Worm (Caenorhabditis elegans) whole organism, L1 larva: ENCODE measurements around the gene sdz-19.

Experiments used
- C04F5.9 ChIP-seq: sonication (generic microtip); optimal IDR thresholded peaks from 2 replicates; lab custom pipeline; 2016; ENCODE audit warnings: missing genetic modification characterization, missing compliant biosample characterization
- C34B4.2 ChIP-seq: sonication (generic microtip); optimal IDR thresholded peaks from 2 replicates; lab custom pipeline; 2017; ENCODE audit warnings: mild to moderate bottlenecking, missing genetic modification characterization, missing compliant biosample characterization
- aha-1 ChIP-seq: fragments of 150-350 bp; optimal IDR thresholded peaks from 2 replicates; lab custom pipeline; 2014; ENCODE audit warnings: missing biosample characterization, missing genetic modification characterization
- ama-1 ChIP-seq: fragments of 150-350 bp; optimal IDR thresholded peaks from 2 replicates; lab custom pipeline; 2014
- blmp-1 ChIP-seq: fragments of 150-350 bp; optimal IDR thresholded peaks from 2 replicates; lab custom pipeline; 2014; ENCODE audit warnings: missing biosample characterization, missing genetic modification characterization
- ceh-88 ChIP-seq: fragments of 200-800 bp; sonication (Bioruptor generic); IDR thresholded peaks from 2 replicates; pipeline ENCODE4 v1.3.6; 2022; ENCODE audit warnings: missing genetic modification characterization, missing compliant biosample characterization
- ces-1 ChIP-seq: fragments of 150-350 bp; optimal IDR thresholded peaks from 2 replicates; lab custom pipeline; 2014; ENCODE audit warnings: missing biosample characterization, missing genetic modification reagents, missing genetic modification characterization
- dpl-1 ChIP-seq, 3 experiments: fragments of 150-350 bp in 2 of 3; sonication (generic microtip) in 1 of 3; optimal IDR thresholded peaks; 2 replicates each; lab custom pipeline; 2014 to 2017; ENCODE audit warnings: missing biosample characterization in 3 of 3, missing genetic modification characterization in 3 of 3, missing genetic modification reagents in 3 of 3
- dsc-1 ChIP-seq: sonication (generic microtip); optimal IDR thresholded peaks from 2 replicates; lab custom pipeline; 2016; ENCODE audit warnings: mild to moderate bottlenecking, missing genetic modification characterization, missing compliant biosample characterization
- efl-1 ChIP-seq, 4 experiments: fragments of 150-350 bp; optimal IDR thresholded peaks in 3 of 4; peaks in 1 of 4; 1 replicate in 1 of 4; 2 replicates in 3 of 4; lab custom pipeline; 2014; ENCODE audit warnings: missing biosample characterization in 2 of 4, missing genetic modification characterization in 2 of 4, missing genetic modification reagents in 2 of 4
- efl-3 ChIP-seq: fragments of 200-800 bp; sonication (Bioruptor generic); optimal IDR thresholded peaks from 2 replicates; lab custom pipeline; 2018; ENCODE audit warnings: mild to moderate bottlenecking, missing genetic modification characterization, missing compliant biosample characterization
- egl-13 ChIP-seq: sonication (generic microtip); optimal IDR thresholded peaks from 2 replicates; lab custom pipeline; 2016; ENCODE audit warnings: missing genotype, missing genetic modification reagents, missing genetic modification characterization, missing compliant biosample characterization
- egl-27 ChIP-seq, 2 experiments: fragments of 150-350 bp in 1 of 2; sonication (generic microtip); optimal IDR thresholded peaks; 3 replicates each; lab custom pipeline; 2017 to 2018; ENCODE audit warnings: missing biosample characterization in 2 of 2, missing genetic modification characterization in 2 of 2, missing genetic modification reagents in 2 of 2
- elt-2 ChIP-seq: sonication (generic microtip); optimal IDR thresholded peaks from 2 replicates; lab custom pipeline; 2016; ENCODE audit warnings: missing genetic modification characterization, mild to moderate bottlenecking, inconsistent platforms, missing compliant biosample characterization, missing genetic modification reagents
- fkh-10 ChIP-seq: sonication (generic microtip); optimal IDR thresholded peaks from 2 replicates; lab custom pipeline; 2017; ENCODE audit warnings: missing biosample characterization, missing genetic modification reagents, missing genetic modification characterization
- fkh-8 ChIP-seq: sonication (generic microtip); optimal IDR thresholded peaks from 2 replicates; lab custom pipeline; 2016; ENCODE audit warnings: mild to moderate bottlenecking, missing genetic modification characterization, missing compliant biosample characterization
- fos-1 ChIP-seq: fragments of 150-350 bp; optimal IDR thresholded peaks from 2 replicates; lab custom pipeline; 2014; ENCODE audit warnings: missing biosample characterization, missing genetic modification characterization
- grh-1 ChIP-seq: fragments of 200-800 bp; sonication (Bioruptor generic); IDR thresholded peaks from 2 replicates; pipeline ENCODE4 v1.3.6; 2022; ENCODE audit warnings: missing genetic modification reagents, missing genetic modification characterization, missing compliant biosample characterization
- hlh-17 ChIP-seq: fragments of 200-800 bp; sonication (Bioruptor generic); optimal IDR thresholded peaks from 2 replicates; lab custom pipeline; 2018; ENCODE audit warnings: missing genetic modification characterization, mild to moderate bottlenecking, missing compliant biosample characterization, moderate library complexity, borderline replicate concordance
- hpl-2 ChIP-seq: fragments of 150-350 bp; optimal IDR thresholded peaks from 2 replicates; lab custom pipeline; 2014; ENCODE audit warnings: missing biosample characterization, missing genetic modification reagents, missing genetic modification characterization
- lin-13 ChIP-seq: fragments of 150-350 bp; optimal IDR thresholded peaks from 2 replicates; lab custom pipeline; 2014; ENCODE audit warnings: missing biosample characterization, missing genetic modification reagents, missing genetic modification characterization
- lin-14 ChIP-seq: fragments of 200-800 bp; sonication (Bioruptor generic); optimal IDR thresholded peaks from 2 replicates; lab custom pipeline; 2018; ENCODE audit warnings: mild to moderate bottlenecking, missing genetic modification characterization, moderate library complexity, missing compliant biosample characterization
- lin-15B ChIP-seq: fragments of 150-350 bp; sonication (generic microtip); optimal IDR thresholded peaks from 3 replicates; lab custom pipeline; 2014; ENCODE audit warnings: missing biosample characterization, missing genetic modification characterization
- lin-35 ChIP-seq, 2 experiments: fragments of 150-350 bp; optimal IDR thresholded peaks; 2 replicates each; lab custom pipeline; 2014; ENCODE audit warnings: missing biosample characterization in 2 of 2, missing genetic modification characterization in 2 of 2, missing genetic modification reagents in 2 of 2
- lin-39 ChIP-seq: fragments of 150-350 bp; optimal IDR thresholded peaks from 2 replicates; lab custom pipeline; 2014; ENCODE audit warnings: missing biosample characterization, missing genetic modification reagents, missing genetic modification characterization
- lsy-2 ChIP-seq, 2 experiments: fragments of 150-350 bp; optimal IDR thresholded peaks; 2 replicates each; lab custom pipeline; 2014; ENCODE audit warnings: missing biosample characterization in 2 of 2, missing genetic modification characterization in 2 of 2
- mab-9 ChIP-seq: fragments of 200-800 bp; sonication (Bioruptor generic); IDR thresholded peaks from 2 replicates; pipeline ENCODE4 v1.3.6; 2022; ENCODE audit warnings: missing genetic modification reagents, missing genetic modification characterization, missing compliant biosample characterization
- mdl-1 ChIP-seq, 2 experiments: fragments of 150-350 bp; optimal IDR thresholded peaks; 2 replicates each; lab custom pipeline; 2014 to 2017; ENCODE audit warnings: missing biosample characterization in 2 of 2, missing genetic modification characterization in 2 of 2, inconsistent platforms in 1 of 2
- mef-2 ChIP-seq: fragments of 150-350 bp; optimal IDR thresholded peaks from 2 replicates; lab custom pipeline; 2014; ENCODE audit warnings: missing biosample characterization, missing genetic modification characterization
- mep-1 ChIP-seq: fragments of 150-350 bp; optimal IDR thresholded peaks from 2 replicates; lab custom pipeline; 2014; ENCODE audit warnings: missing biosample characterization, missing genetic modification characterization
- nhr-237 ChIP-seq: fragments of 150-350 bp; optimal IDR thresholded peaks from 2 replicates; lab custom pipeline; 2014; ENCODE audit warnings: missing biosample characterization, missing genetic modification characterization
- nhr-47 ChIP-seq: sonication (generic microtip); optimal IDR thresholded peaks from 2 replicates; lab custom pipeline; 2016; ENCODE audit warnings: mild to moderate bottlenecking, missing genetic modification characterization, moderate library complexity, missing compliant biosample characterization
- nhr-71 ChIP-seq: sonication (generic microtip); optimal IDR thresholded peaks from 2 replicates; lab custom pipeline; 2016; ENCODE audit warnings: mild to moderate bottlenecking, missing genetic modification characterization, moderate library complexity, missing compliant biosample characterization
- nhr-84 ChIP-seq: sonication (generic microtip); optimal IDR thresholded peaks from 2 replicates; lab custom pipeline; 2017; ENCODE audit warnings: missing biosample characterization, missing genetic modification characterization
- nhr-85 ChIP-seq: sonication (generic microtip); peaks from one replicate; lab custom pipeline; 2016; ENCODE audit warnings: missing genetic modification characterization, inconsistent platforms, missing compliant biosample characterization
- nhr-90 ChIP-seq: sonication (generic microtip); optimal IDR thresholded peaks from 2 replicates; lab custom pipeline; 2016; ENCODE audit warnings: mild to moderate bottlenecking, missing genetic modification characterization, missing compliant biosample characterization; ENCODE audit not compliant: poor library complexity
- pax-3 ChIP-seq: fragments of 200-800 bp; sonication (Bioruptor generic); optimal IDR thresholded peaks from 2 replicates; lab custom pipeline; 2018; ENCODE audit warnings: mild to moderate bottlenecking, missing genetic modification characterization, moderate library complexity, missing compliant biosample characterization
- rnt-1 ChIP-seq: sonication (generic microtip); optimal IDR thresholded peaks from 2 replicates; lab custom pipeline; 2016; ENCODE audit warnings: mild to moderate bottlenecking, missing genetic modification characterization, moderate library complexity, missing compliant biosample characterization
- skn-1 ChIP-seq: fragments of 150-350 bp; optimal IDR thresholded peaks from 2 replicates; lab custom pipeline; 2014; ENCODE audit warnings: missing biosample characterization, missing genetic modification characterization
- snu-23 ChIP-seq: sonication (generic microtip); optimal IDR thresholded peaks from 2 replicates; lab custom pipeline; 2016; ENCODE audit warnings: missing genetic modification characterization, missing compliant biosample characterization
- sox-4 ChIP-seq: sonication (generic microtip); optimal IDR thresholded peaks from 2 replicates; lab custom pipeline; 2016; ENCODE audit warnings: missing genetic modification characterization, missing compliant biosample characterization
- sptf-1 ChIP-seq: fragments of 150-350 bp; optimal IDR thresholded peaks from 2 replicates; lab custom pipeline; 2014; ENCODE audit warnings: missing biosample characterization, missing genetic modification characterization
- sup-37 ChIP-seq: fragments of 200-800 bp; sonication (Bioruptor generic); optimal IDR thresholded peaks from 2 replicates; lab custom pipeline; 2018; ENCODE audit warnings: mild to moderate bottlenecking, missing genetic modification characterization, missing compliant biosample characterization
- swsn-7 ChIP-seq: sonication (generic microtip); optimal IDR thresholded peaks from 2 replicates; lab custom pipeline; 2016; ENCODE audit warnings: missing genetic modification characterization, missing compliant biosample characterization
- tbx-2 ChIP-seq: sonication (generic microtip); optimal IDR thresholded peaks from 2 replicates; lab custom pipeline; 2016; ENCODE audit warnings: missing genetic modification characterization, missing compliant biosample characterization
- tlp-1 ChIP-seq: fragments of 150-350 bp; optimal IDR thresholded peaks from 2 replicates; lab custom pipeline; 2014; ENCODE audit warnings: missing biosample characterization, missing genetic modification characterization
- unc-130 ChIP-seq: fragments of 150-350 bp; optimal IDR thresholded peaks from 2 replicates; lab custom pipeline; 2017; ENCODE audit warnings: missing biosample characterization, missing genetic modification characterization, inconsistent platforms
- unc-30 ChIP-seq: sonication (generic microtip); optimal IDR thresholded peaks from 2 replicates; lab custom pipeline; 2017; ENCODE audit warnings: missing biosample characterization, missing genetic modification characterization
- unc-98 ChIP-seq: fragments of 200-800 bp; sonication (Bioruptor generic); IDR thresholded peaks from 2 replicates; pipeline ENCODE4 v1.3.6; 2022; ENCODE audit warnings: missing genetic modification characterization, missing compliant biosample characterization
- zag-1 ChIP-seq: fragments of 150-350 bp; optimal IDR thresholded peaks from 2 replicates; lab custom pipeline; 2014; ENCODE audit warnings: missing biosample characterization, missing genetic modification characterization
- zip-4 ChIP-seq: fragments of 200-800 bp; sonication (Bioruptor generic); optimal IDR thresholded peaks from 2 replicates; lab custom pipeline; 2018; ENCODE audit warnings: mild to moderate bottlenecking, missing genetic modification characterization, moderate library complexity, missing compliant biosample characterization

The sdz-19 gene

DNA sequence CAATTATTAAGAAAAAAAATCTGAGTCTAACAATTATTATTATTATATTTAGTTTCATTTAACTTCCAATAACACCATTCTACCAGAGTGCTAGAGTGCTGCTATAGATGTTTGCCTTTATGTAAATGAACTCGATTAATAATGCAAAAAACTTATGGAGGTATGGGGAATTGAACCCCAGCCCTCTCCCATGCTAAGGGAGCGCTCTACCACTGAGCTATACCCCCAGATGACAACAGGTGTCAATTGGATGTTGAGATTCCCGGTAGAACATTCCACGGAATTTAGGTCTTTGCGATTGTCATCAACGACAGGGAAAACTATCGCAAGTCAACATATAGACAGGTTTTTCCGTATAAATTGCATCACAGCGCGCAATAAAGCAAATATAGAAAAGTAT is 45.1 kb downstream of the sdz-19 start (continued):
- no peak for TF ChIP-seq sptf-1
- TF ChIP-seq zag-1 (tag; lab: Kevin White, UChicago), result no peak
- TF ChIP-seq unc-30 (tag; lab: Kevin White, UChicago), result no peak
- no peak for TF ChIP-seq nhr-237 (tag; lab: Kevin White, UChicago)
- no peak for TF ChIP-seq efl-3 (GFP tag; lab: Kevin White, UChicago)
- TF ChIP-seq aha-1 (tag; lab: Kevin White, UChicago), result no peak
- TF ChIP-seq mef-2, result no peak
- no peak for TF ChIP-seq dsc-1
- TF ChIP-seq tlp-1 (tag; lab: Kevin White, UChicago), result no peak
- TF ChIP-seq hpl-2 (GFP tag; lab: Kevin White, UChicago), result no peak
- no peak for TF ChIP-seq unc-130 (tag; lab: Kevin White, UChicago)
- no peak for TF ChIP-seq dpl-1 (GFP tag; optimal IDR thresholded peaks at IDR 0.05; lab: Kevin White, UChicago)
- TF ChIP-seq C34B4.2 (tag; lab: Kevin White, UChicago), result no peak
- TF ChIP-seq blmp-1, result peak; percentile 62
- no peak for TF ChIP-seq C04F5.9 (tag; lab: Kevin White, UChicago)
- no peak for TF ChIP-seq egl-13 (tag; lab: Kevin White, UChicago)
- TF ChIP-seq mab-9 (GFP tag; lab: Robert Waterston, UW), result no peak
- TF ChIP-seq nhr-85 (tag; lab: Kevin White, UChicago), result peak; percentile 75
- no peak for TF ChIP-seq pax-3 (tag; lab: Kevin White, UChicago)
- no peak for TF ChIP-seq unc-98
- no peak for TF ChIP-seq fos-1 (tag; lab: Kevin White, UChicago)
- no peak for TF ChIP-seq hlh-17 (GFP tag; lab: Kevin White, UChicago)
- TF ChIP-seq egl-27 (tag; optimal IDR thresholded peaks at IDR 0.05; lab: Kevin White, UChicago), result no peak
- TF ChIP-seq ama-1, result no peak
- TF ChIP-seq sox-4, result no peak
- no peak for TF ChIP-seq grh-1 (GFP tag; lab: Robert Waterston, UW)
- no peak for TF ChIP-seq fkh-10 (GFP tag; lab: Kevin White, UChicago)
- TF ChIP-seq mep-1 (tag; lab: Kevin White, UChicago), result peak; percentile 51
- TF ChIP-seq nhr-84 (tag; lab: Kevin White, UChicago), result no peak
- peak; percentile 53 for TF ChIP-seq rnt-1 (tag; lab: Kevin White, UChicago)
- TF ChIP-seq, all 84 proteins: peak for 25

DNA sequence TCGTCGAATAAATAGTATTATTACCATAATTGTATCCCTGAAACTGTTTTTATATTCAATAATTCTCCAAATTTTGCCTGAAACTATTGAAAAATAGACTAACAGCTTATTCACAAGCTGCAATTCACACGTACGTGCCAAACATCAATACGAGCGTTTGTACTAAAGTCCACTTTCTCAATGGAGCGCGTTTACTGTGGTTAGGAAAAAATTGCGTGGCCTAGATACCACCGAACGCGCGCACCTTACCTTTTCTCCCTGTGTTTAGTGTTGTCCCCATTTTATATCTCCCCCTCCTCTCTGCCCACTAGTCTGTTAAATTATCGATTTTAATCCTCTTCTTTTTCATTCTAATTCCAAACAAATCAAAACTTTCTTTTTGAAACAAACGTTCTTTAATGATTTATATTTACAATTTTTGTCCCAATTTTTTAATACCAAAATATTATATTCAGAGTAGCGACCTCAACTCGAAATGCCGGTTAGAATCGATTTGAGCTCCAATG is 48.8 kb downstream of the sdz-19 start, which contains the start of the genes T18D3.9 and T18D3.1:
TSS of gene T18D3.9 (minus strand) at position 168 of the 506 bp plus-strand sequence.
TSS of gene T18D3.1 (plus strand) at position 456 of the 506 bp plus-strand sequence.
- peak; percentile 22 to 45 for TF ChIP-seq lsy-2 (tag; optimal IDR thresholded peaks at IDR 0.05; lab: Kevin White, UChicago)
- TF ChIP-seq mep-1 (tag; lab: Kevin White, UChicago), result peak; percentile 58
- no peak for TF ChIP-seq lin-15B
- no peak for TF ChIP-seq mab-9 (GFP tag; lab: Robert Waterston, UW)
- peak; percentile 44 for TF ChIP-seq nhr-47
- peak; percentile 63 for TF ChIP-seq fkh-8
- peak; percentile 36 for TF ChIP-seq nhr-90 (tag; lab: Kevin White, UChicago)
- TF ChIP-seq swsn-7 (tag; lab: Kevin White, UChicago), result peak; percentile 14
- peak; percentile 12 for TF ChIP-seq unc-130 (tag; lab: Kevin White, UChicago)
- TF ChIP-seq tbx-2, result peak; percentile 23
- no peak for TF ChIP-seq zip-4 (GFP tag; lab: Kevin White, UChicago)
- TF ChIP-seq aha-1 (tag; lab: Kevin White, UChicago), result no peak
- peak; percentile 68 for TF ChIP-seq blmp-1
- peak; percentile 27 for TF ChIP-seq skn-1 (tag; lab: Kevin White, UChicago)
- no peak for TF ChIP-seq lin-39
- no peak for TF ChIP-seq sup-37
- peak; percentile 79 for TF ChIP-seq lin-14 (GFP tag; lab: Kevin White, UChicago)
- TF ChIP-seq ces-1, result no peak
- no peak for TF ChIP-seq elt-2 (tag; lab: Kevin White, UChicago)
- TF ChIP-seq mdl-1 (tag; optimal IDR thresholded peaks at IDR 0.05; lab: Kevin White, UChicago), result peak in 1 of 2 experiments; percentile 20
- TF ChIP-seq efl-1 (optimal IDR thresholded peaks at IDR 0.05; lab: Kevin White, UChicago), result peak; percentile 9 to 25
- TF ChIP-seq efl-1 (GFP tag; optimal IDR thresholded peaks at IDR 0.05 in 1 of 2; lab: Kevin White, UChicago), result peak in 1 of 2 experiments; percentile 65
- peak; percentile 37 for TF ChIP-seq nhr-71 (tag; lab: Kevin White, UChicago)
- TF ChIP-seq dpl-1 (GFP tag; optimal IDR thresholded peaks at IDR 0.05; lab: Kevin White, UChicago), result peak in 2 of 3 experiments; percentile 28 to 34
- peak; percentile 49 for TF ChIP-seq snu-23 (GFP tag; lab: Kevin White, UChicago)
- peak; percentile 10 for TF ChIP-seq dsc-1
- peak; percentile 35 for TF ChIP-seq lin-13 (GFP tag; lab: Kevin White, UChicago)
- TF ChIP-seq lin-35 (GFP tag; optimal IDR thresholded peaks at IDR 0.05; lab: Kevin White, UChicago), result peak; percentile 21 to 45
- no peak for TF ChIP-seq ceh-88 (GFP tag; lab: Robert Waterston, UW)
